Fruit fly (Drosophila melanogaster) whole organism, pupa: ENCODE measurements around the gene geko.

Experiments
- CG8159 ChIP-seq: fragments of 200-800 bp; sonication (Bioruptor generic); optimal IDR thresholded peaks from 3 replicates; lab custom pipeline; 2018; ENCODE audit warnings: missing biosample characterization, mild to moderate bottlenecking, missing genetic modification characterization, moderate library complexity
- EcR ChIP-seq: fragments of 200-800 bp; sonication (Bioruptor generic); optimal IDR thresholded peaks from 3 replicates; lab custom pipeline; 2019; ENCODE audit warnings: missing biosample characterization, missing genetic modification characterization, mild to moderate bottlenecking, moderate library complexity, missing genetic modification reagents
- Ets98B ChIP-seq: fragments of 200-800 bp; sonication (Bioruptor generic); IDR thresholded peaks from 2 replicates; pipeline ENCODE4 v1.3.6; 2022; ENCODE audit warnings: missing biosample characterization, missing genetic modification characterization
- fd96Ca ChIP-seq: fragments of 200-800 bp; sonication (Bioruptor generic); IDR thresholded peaks from 3 replicates; pipeline ENCODE4 v1.3.6; 2022; ENCODE audit warnings: missing biosample characterization, missing genetic modification characterization
- rn ChIP-seq: fragments of 200-800 bp; sonication (Bioruptor generic); IDR thresholded peaks from 2 replicates; pipeline ENCODE4 v1.3.6; 2022; ENCODE audit warnings: missing biosample characterization, missing genetic modification characterization

DNA sequence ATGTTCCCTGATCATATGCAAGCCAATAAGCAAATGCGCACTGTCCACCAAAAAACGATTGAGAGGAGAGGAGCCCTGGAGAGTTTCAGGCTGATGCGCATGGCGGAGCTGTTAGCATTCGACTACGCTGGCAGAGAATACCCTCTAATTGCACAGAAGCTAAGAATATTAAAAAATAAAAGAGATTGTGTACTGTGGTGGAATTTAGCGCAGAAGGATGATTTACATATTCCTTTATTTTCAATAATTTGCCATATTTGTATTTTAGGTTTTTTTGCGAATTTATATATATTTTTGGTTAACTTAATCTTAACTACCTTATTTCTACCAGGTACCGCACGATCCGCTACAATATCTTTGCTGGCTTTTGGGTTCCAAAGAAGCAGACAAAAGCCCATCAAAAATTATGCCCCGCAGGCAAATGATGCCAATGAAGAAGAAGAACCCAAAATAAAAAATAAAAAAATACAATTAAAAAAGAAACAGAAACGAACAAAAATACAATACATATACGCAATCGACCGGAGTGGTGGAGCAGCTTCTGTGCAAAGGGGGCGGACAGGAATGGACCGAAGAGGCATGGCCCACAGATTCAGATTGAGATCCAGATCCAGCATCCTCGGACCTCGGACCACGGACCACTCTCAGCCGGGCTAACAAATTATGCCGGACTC, 55.3 kb downstream of the geko start:
- TF ChIP-seq rn (GFP tag; lab: Robert Waterston, UW) = no peak
- peak; percentile 89 for TF ChIP-seq CG8159 (tag; lab: Kevin White, UChicago)
- TF ChIP-seq EcR (GFP tag; lab: Kevin White, UChicago) = no peak
- TF ChIP-seq fd96Ca = no peak
- no peak for TF ChIP-seq Ets98B
